Worm (Caenorhabditis elegans) whole organism, mixed stage, embryonic: ENCODE data around the gene clec-128.

Experiments
- M03D4.4 ChIP-seq: sonication (generic microtip); optimal IDR thresholded peaks from 2 replicates; lab custom pipeline; 2017; ENCODE audit warnings: mild to moderate bottlenecking, missing genetic modification characterization, missing compliant biosample characterization
- bed-3 ChIP-seq: fragments of 200-800 bp; sonication (Bioruptor generic); optimal IDR thresholded peaks from 3 replicates; lab custom pipeline; 2018; ENCODE audit warnings: mild to moderate bottlenecking, missing genetic modification characterization, moderate library complexity, missing compliant biosample characterization
- blmp-1 ChIP-seq: fragments of 150-350 bp; optimal IDR thresholded peaks from 2 replicates; lab custom pipeline; 2014; ENCODE audit warnings: missing biosample characterization, missing genetic modification characterization
- ceh-39 ChIP-seq: fragments of 150-350 bp; optimal IDR thresholded peaks from 2 replicates; lab custom pipeline; 2014; ENCODE audit warnings: missing biosample characterization, missing genetic modification characterization
- ceh-43 ChIP-seq: fragments of 200-800 bp; sonication (Bioruptor generic); optimal IDR thresholded peaks from 2 replicates; lab custom pipeline; 2018; ENCODE audit warnings: mild to moderate bottlenecking, missing genetic modification characterization, moderate library complexity, missing compliant biosample characterization
- ceh-83 ChIP-seq: fragments of 200-800 bp; sonication (Bioruptor generic); optimal IDR thresholded peaks from 2 replicates; lab custom pipeline; 2018; ENCODE audit warnings: mild to moderate bottlenecking, missing genetic modification characterization, missing compliant biosample characterization
- ces-1 ChIP-seq: fragments of 150-350 bp; optimal IDR thresholded peaks from 2 replicates; lab custom pipeline; 2014; ENCODE audit warnings: missing biosample characterization, missing genetic modification reagents, missing genetic modification characterization
- cnd-1 ChIP-seq: fragments of 200-800 bp; sonication (Bioruptor generic); optimal IDR thresholded peaks from 2 replicates; lab custom pipeline; 2018; ENCODE audit warnings: mild to moderate bottlenecking, missing genetic modification characterization, missing compliant biosample characterization
- drap-1 ChIP-seq: fragments of 200-800 bp; sonication (Bioruptor generic); optimal IDR thresholded peaks from 3 replicates; lab custom pipeline; 2018; ENCODE audit warnings: mild to moderate bottlenecking, missing genetic modification characterization, missing compliant biosample characterization
- elt-1 ChIP-seq: sonication (generic microtip); optimal IDR thresholded peaks from 2 replicates; lab custom pipeline; 2017; ENCODE audit warnings: missing genetic modification characterization, mild to moderate bottlenecking, missing compliant biosample characterization, antibody characterized with exemption, moderate library complexity, borderline replicate concordance; ENCODE audit not compliant: insufficient read depth
- flh-1 ChIP-seq: fragments of 200-800 bp; sonication (Bioruptor generic); optimal IDR thresholded peaks from 2 replicates; lab custom pipeline; 2018; ENCODE audit warnings: mild to moderate bottlenecking, missing genetic modification characterization, moderate library complexity, missing compliant biosample characterization
- ham-2 ChIP-seq: fragments of 200-800 bp; sonication (Bioruptor generic); optimal IDR thresholded peaks from 2 replicates; lab custom pipeline; 2018; ENCODE audit warnings: mild to moderate bottlenecking, missing genetic modification characterization, missing compliant biosample characterization
- hlh-1 ChIP-seq: fragments of 150-350 bp; optimal IDR thresholded peaks from 2 replicates; lab custom pipeline; 2014; ENCODE audit warnings: missing biosample characterization, missing genetic modification reagents, missing genetic modification characterization
- lin-13 ChIP-seq: fragments of 150-350 bp; optimal IDR thresholded peaks from 2 replicates; lab custom pipeline; 2014; ENCODE audit warnings: missing biosample characterization, missing genetic modification characterization
- lin-32 ChIP-seq: fragments of 200-800 bp; sonication (Bioruptor generic); optimal IDR thresholded peaks from 2 replicates; lab custom pipeline; 2018; ENCODE audit warnings: mild to moderate bottlenecking, missing genetic modification characterization, missing compliant biosample characterization
- mls-2 ChIP-seq: sonication (generic microtip); optimal IDR thresholded peaks from 2 replicates; lab custom pipeline; 2016; ENCODE audit warnings: mild to moderate bottlenecking, missing genetic modification characterization, moderate library complexity, missing compliant biosample characterization
- nhr-12 ChIP-seq: fragments of 150-350 bp; optimal IDR thresholded peaks from 2 replicates; lab custom pipeline; 2014; ENCODE audit warnings: missing biosample characterization, missing genetic modification characterization
- nhr-2 ChIP-seq: fragments of 150-350 bp; optimal IDR thresholded peaks from 2 replicates; lab custom pipeline; 2014; ENCODE audit warnings: missing biosample characterization, missing genetic modification characterization
- nhr-237 ChIP-seq: fragments of 150-350 bp; optimal IDR thresholded peaks from 2 replicates; lab custom pipeline; 2014; ENCODE audit warnings: missing biosample characterization, missing genetic modification characterization
- nhr-28 ChIP-seq: fragments of 150-350 bp; optimal IDR thresholded peaks from 2 replicates; lab custom pipeline; 2014; ENCODE audit warnings: missing biosample characterization, missing genetic modification characterization
- nhr-76 ChIP-seq: sonication (generic microtip); optimal IDR thresholded peaks from 2 replicates; lab custom pipeline; 2017; ENCODE audit warnings: missing biosample characterization, missing genetic modification characterization
- pha-4 ChIP-seq: fragments of 150-350 bp; optimal IDR thresholded peaks from 2 replicates; lab custom pipeline; 2018; ENCODE audit warnings: missing biosample characterization, missing genetic modification reagents, missing genetic modification characterization
- sem-2 ChIP-seq: fragments of 200-800 bp; sonication (Bioruptor generic); optimal IDR thresholded peaks from 2 replicates; lab custom pipeline; 2018; ENCODE audit warnings: mild to moderate bottlenecking, missing genetic modification characterization, missing compliant biosample characterization
- snpc-4 ChIP-seq: fragments of 150-350 bp; optimal IDR thresholded peaks from 2 replicates; lab custom pipeline; 2014; ENCODE audit warnings: missing biosample characterization, missing genetic modification characterization
- sptf-1 ChIP-seq: sonication (generic microtip); optimal IDR thresholded peaks from 2 replicates; lab custom pipeline; 2017; ENCODE audit warnings: mild to moderate bottlenecking, missing genetic modification characterization, moderate library complexity, missing compliant biosample characterization
- tbx-8 ChIP-seq: fragments of 200-800 bp; sonication (Bioruptor generic); optimal IDR thresholded peaks from 2 replicates; lab custom pipeline; 2018; ENCODE audit warnings: mild to moderate bottlenecking, missing genetic modification characterization, moderate library complexity, missing compliant biosample characterization
- unc-120 ChIP-seq: sonication (generic microtip); optimal IDR thresholded peaks from 2 replicates; lab custom pipeline; 2017; ENCODE audit warnings: missing genetic modification characterization, missing compliant biosample characterization; ENCODE audit not compliant: poor library complexity, severe bottlenecking
- unc-39 ChIP-seq: fragments of 150-350 bp; optimal IDR thresholded peaks from 2 replicates; lab custom pipeline; 2014; ENCODE audit warnings: missing biosample characterization, missing genetic modification characterization
- unc-62 ChIP-seq: fragments of 150-350 bp; optimal IDR thresholded peaks from 2 replicates; lab custom pipeline; 2014; ENCODE audit warnings: missing biosample characterization, missing genetic modification reagents, missing genetic modification characterization
- zip-8 ChIP-seq: fragments of 150-350 bp; optimal IDR thresholded peaks from 2 replicates; lab custom pipeline; 2014; ENCODE audit warnings: missing biosample characterization, missing genetic modification characterization
- ztf-11 ChIP-seq: fragments of 150-350 bp; optimal IDR thresholded peaks from 2 replicates; lab custom pipeline; 2014; ENCODE audit warnings: missing biosample characterization, missing genetic modification characterization

Gene clec-128

ce11 chrII:3573255-3573654, 2.4 kb upstream of the clec-128 start, which contains the start of gene clec-130:
Gene clec-130 (plus strand): TSS chrII:3573555.
- TF ChIP-seq ceh-83 (GFP tag; lab: Kevin White, UChicago) = no peak

- no peak for TF ChIP-seq nhr-28 (tag; lab: Kevin White, UChicago)
- no peak for TF ChIP-seq drap-1 (GFP tag; lab: Kevin White, UChicago)
- no peak for TF ChIP-seq sptf-1 (tag; lab: Kevin White, UChicago)
- no peak for TF ChIP-seq hlh-1 (tag; lab: Kevin White, UChicago)
- no peak for TF ChIP-seq sem-2 (GFP tag; lab: Kevin White, UChicago)
- TF ChIP-seq nhr-2 (tag; lab: Kevin White, UChicago) = no peak
- no peak for TF ChIP-seq nhr-76 (tag; lab: Kevin White, UChicago)
- TF ChIP-seq unc-120 (tag; lab: Kevin White, UChicago) = no peak
- no peak for TF ChIP-seq snpc-4
- TF ChIP-seq ham-2 = no peak
- no peak for TF ChIP-seq unc-39 (tag; lab: Kevin White, UChicago)
- no peak for TF ChIP-seq ceh-43
- TF ChIP-seq tbx-8 (GFP tag; lab: Kevin White, UChicago) = no peak
- TF ChIP-seq blmp-1 = no peak
Measured at ce11 chrII:3569118-3569517, 1.7 kb downstream of the clec-128 start, which contains the start of gene clec-127. Gene clec-127 (minus strand): TSS chrII:3569218.

- peak; percentile 58 for TF ChIP-seq sptf-1 (tag; lab: Kevin White, UChicago)
- TF ChIP-seq drap-1 (GFP tag; lab: Kevin White, UChicago) = peak; percentile 52
- peak; percentile 60 for TF ChIP-seq unc-120 (tag; lab: Kevin White, UChicago)
- TF ChIP-seq ceh-43 = peak; percentile 39
- TF ChIP-seq ceh-83 (GFP tag; lab: Kevin White, UChicago) = peak; percentile 85
- TF ChIP-seq lin-13 (tag; lab: Kevin White, UChicago) = peak; percentile 8
- TF ChIP-seq sem-2 (GFP tag; lab: Kevin White, UChicago) = peak; percentile 59
- TF ChIP-seq bed-3 (GFP tag; lab: Kevin White, UChicago) = peak; percentile 56
- TF ChIP-seq cnd-1 (tag; lab: Kevin White, UChicago) = peak; percentile 72
- TF ChIP-seq tbx-8 (GFP tag; lab: Kevin White, UChicago) = peak; percentile 18
- TF ChIP-seq M03D4.4 (tag; lab: Kevin White, UChicago) = peak; percentile 68
- TF ChIP-seq ham-2 = peak; percentile 41
- peak; percentile 4 for TF ChIP-seq mls-2 (tag; lab: Kevin White, UChicago)
Measured at ce11 chrII:3567576-3567975, 3.3 kb downstream of the clec-128 start.

- no peak for TF ChIP-seq unc-39 (tag; lab: Kevin White, UChicago)
- no peak for TF ChIP-seq ztf-11 (tag; lab: Kevin White, UChicago)
- no peak for TF ChIP-seq lin-32 (GFP tag; lab: Kevin White, UChicago)
- no peak for TF ChIP-seq nhr-237 (tag; lab: Kevin White, UChicago)
- no peak for TF ChIP-seq ces-1
- TF ChIP-seq nhr-12 (tag; lab: Kevin White, UChicago) = no peak
- TF ChIP-seq sptf-1 (tag; lab: Kevin White, UChicago) = no peak
- no peak for TF ChIP-seq ceh-43
- no peak for TF ChIP-seq nhr-28 (tag; lab: Kevin White, UChicago)
- TF ChIP-seq sem-2 (GFP tag; lab: Kevin White, UChicago) = no peak
- TF ChIP-seq flh-1 (GFP tag; lab: Kevin White, UChicago) = no peak
- TF ChIP-seq drap-1 (GFP tag; lab: Kevin White, UChicago) = no peak
- TF ChIP-seq hlh-1 (tag; lab: Kevin White, UChicago) = no peak
- no peak for TF ChIP-seq lin-13 (tag; lab: Kevin White, UChicago)
- no peak for TF ChIP-seq unc-62
- TF ChIP-seq cnd-1 (tag; lab: Kevin White, UChicago) = no peak
Measured at ce11 chrII:3567066-3567465, 3.8 kb downstream of the clec-128 start.

- TF ChIP-seq hlh-1 (tag; lab: Kevin White, UChicago) (no peak), elt-1 (tag; lab: Kevin White, UChicago) (no peak), ceh-39 (tag; lab: Kevin White, UChicago) (no peak), sem-2 (GFP tag; lab: Kevin White, UChicago) (no peak), ztf-11 (tag; lab: Kevin White, UChicago) (no peak), pha-4 (tag; lab: Kevin White, UChicago) (no peak), unc-39 (tag; lab: Kevin White, UChicago) (no peak), nhr-76 (tag; lab: Kevin White, UChicago) (no peak), bed-3 (GFP tag; lab: Kevin White, UChicago) (no peak), cnd-1 (tag; lab: Kevin White, UChicago) (no peak), drap-1 (GFP tag; lab: Kevin White, UChicago) (no peak), zip-8 (tag; lab: Kevin White, UChicago) (no peak)
Measured at ce11 chrII:3562419-3562818, 8.4 kb downstream of the clec-128 start, which contains the start of gene W10G11.3. Gene W10G11.3 (minus strand): TSS chrII:3562519.
